Fruit fly (Drosophila melanogaster) whole organism, wandering third instar larva: ENCODE results near the gene CG4022.

Source experiments
- Abd-B ChIP-seq: fragments of >200 bp; optimal IDR thresholded peaks from 2 replicates; lab custom pipeline; 2017; ENCODE audit warnings: missing biosample characterization, missing genetic modification characterization
- CG32264 ChIP-seq: fragments of 200-800 bp; sonication (Bioruptor generic); optimal IDR thresholded peaks from 2 replicates; lab custom pipeline; 2016; ENCODE audit warnings: missing biosample characterization, missing genetic modification characterization
- CG9705 ChIP-seq: fragments of 200-800 bp; sonication (Bioruptor generic); optimal IDR thresholded peaks from 2 replicates; lab custom pipeline; 2018; ENCODE audit warnings: missing biosample characterization, mild to moderate bottlenecking, missing genetic modification characterization
- CrebA ChIP-seq: fragments of 200-800 bp; sonication (Bioruptor generic); optimal IDR thresholded peaks from 2 replicates; lab custom pipeline; 2016; ENCODE audit warnings: missing biosample characterization, mild to moderate bottlenecking, missing genetic modification characterization, borderline replicate concordance
- Dif ChIP-seq: fragments of 200-275, 200-300 bp; sonication (Bioruptor generic); optimal IDR thresholded peaks from 2 replicates; lab custom pipeline; 2018; ENCODE audit warnings: missing biosample characterization, missing genetic modification characterization; ENCODE audit not compliant: partially characterized antibody
- GATAd ChIP-seq: sonication (Bioruptor generic); optimal IDR thresholded peaks from 2 replicates; lab custom pipeline; 2016; ENCODE audit warnings: missing biosample characterization, missing genetic modification characterization
- HLH106 ChIP-seq: fragments of 200-800 bp; optimal IDR thresholded peaks from 3 replicates; lab custom pipeline; 2019; ENCODE audit warnings: missing biosample characterization, mild to moderate bottlenecking, missing genetic modification characterization, moderate library complexity
- Hnf4 ChIP-seq: fragments of 200-800 bp; sonication (Bioruptor generic); optimal IDR thresholded peaks from 2 replicates; lab custom pipeline; 2016; ENCODE audit warnings: missing biosample characterization, mild to moderate bottlenecking, missing genetic modification characterization
- Hr78 ChIP-seq: fragments of >200 bp; optimal IDR thresholded peaks from 2 replicates; lab custom pipeline; 2017; ENCODE audit warnings: missing biosample characterization, missing genetic modification characterization
- Hr83 ChIP-seq: fragments of 200-300 bp; sonication (Bioruptor generic); optimal IDR thresholded peaks from 2 replicates; lab custom pipeline; 2016; ENCODE audit warnings: missing biosample characterization, mild to moderate bottlenecking, missing genetic modification characterization, moderate library complexity; ENCODE audit not compliant: poor library complexity, severe bottlenecking
- Jra ChIP-seq: sonication (Bioruptor generic); optimal IDR thresholded peaks from 2 replicates; lab custom pipeline; 2016; ENCODE audit warnings: missing biosample characterization, missing genetic modification characterization
- Mio ChIP-seq: sonication (Bioruptor generic); optimal IDR thresholded peaks from 2 replicates; lab custom pipeline; 2016; ENCODE audit warnings: missing biosample characterization, missing genetic modification characterization
- Myc ChIP-seq: fragments of >200 bp; optimal IDR thresholded peaks from 2 replicates; lab custom pipeline; 2017
- N ChIP-seq: fragments of >200 bp; optimal IDR thresholded peaks from 2 replicates; lab custom pipeline; 2018; ENCODE audit warnings: missing biosample characterization, missing external identifiers, missing genetic modification characterization
- OdsH ChIP-seq: fragments of 200-800 bp; sonication (Bioruptor generic); optimal IDR thresholded peaks from 2 replicates; lab custom pipeline; 2016; ENCODE audit warnings: missing biosample characterization, mild to moderate bottlenecking, missing genetic modification characterization
- Rel ChIP-seq, 2 experiments: fragments of 200-800 bp; sonication (Bioruptor generic) in 1 of 2; optimal IDR thresholded peaks; 2 replicates in 1 of 2; 3 replicates in 1 of 2; lab custom pipeline; 2016 to 2019; ENCODE audit warnings: mild to moderate bottlenecking in 2 of 2, missing biosample characterization in 2 of 2, missing genetic modification characterization in 2 of 2, moderate library complexity in 1 of 2
- Sp1 ChIP-seq: fragments of 200-800 bp; sonication (Bioruptor generic); optimal IDR thresholded peaks from 3 replicates; lab custom pipeline; 2019; ENCODE audit warnings: missing biosample characterization, mild to moderate bottlenecking, missing genetic modification characterization, moderate library complexity
- Vsx2 ChIP-seq: fragments of 200-300, 225-300 bp; sonication (Bioruptor generic); optimal IDR thresholded peaks from 2 replicates; lab custom pipeline; 2018; ENCODE audit warnings: missing biosample characterization, missing genetic modification characterization; ENCODE audit not compliant: partially characterized antibody
- br ChIP-seq: fragments of 200-800 bp; sonication (Bioruptor generic); optimal IDR thresholded peaks from 2 replicates; lab custom pipeline; 2016; ENCODE audit warnings: missing biosample characterization, missing genetic modification characterization
- brk ChIP-seq: fragments of 200-800 bp; sonication (Bioruptor generic); optimal IDR thresholded peaks from 2 replicates; lab custom pipeline; 2016; ENCODE audit warnings: missing biosample characterization, mild to moderate bottlenecking, missing genetic modification characterization
- dl ChIP-seq, 2 experiments: fragments of 175-275, 200-275 bp in 1 of 2; fragments of 200-275 bp in 1 of 2; sonication (Bioruptor generic); optimal IDR thresholded peaks; lab custom pipeline; 2018; ENCODE audit warnings: mild to moderate bottlenecking in 2 of 2, missing biosample characterization in 2 of 2, missing genetic modification characterization in 2 of 2, moderate library complexity in 2 of 2; ENCODE audit not compliant: partially characterized antibody in 2 of 2, insufficient read depth in 1 of 2
- dmrt93B ChIP-seq: fragments of 200-800 bp; sonication (Bioruptor generic); optimal IDR thresholded peaks from 2 replicates; lab custom pipeline; 2018; ENCODE audit warnings: missing biosample characterization, mild to moderate bottlenecking, missing genetic modification characterization
- dsf ChIP-seq: sonication (Bioruptor generic); optimal IDR thresholded peaks from 2 replicates; lab custom pipeline; 2016; ENCODE audit warnings: missing biosample characterization, missing genetic modification characterization, borderline replicate concordance
- ey ChIP-seq: fragments of 200-800 bp; sonication (Bioruptor generic); optimal IDR thresholded peaks from 2 replicates; lab custom pipeline; 2016; ENCODE audit warnings: missing biosample characterization, missing genetic modification characterization
- foxo ChIP-seq, 2 experiments: fragments of 200-800 bp; sonication (Bioruptor generic); optimal IDR thresholded peaks; 2 replicates in 1 of 2; 3 replicates in 1 of 2; lab custom pipeline; 2016 to 2017; ENCODE audit warnings: missing biosample characterization in 2 of 2, missing genetic modification characterization in 2 of 2
- fru ChIP-seq: fragments of 200-800 bp; sonication (Bioruptor generic); optimal IDR thresholded peaks from 3 replicates; lab custom pipeline; 2016; ENCODE audit warnings: missing biosample characterization, mild to moderate bottlenecking, missing genetic modification characterization
- h ChIP-seq: fragments of 200-800 bp; sonication (Bioruptor generic); optimal IDR thresholded peaks from 3 replicates; lab custom pipeline; 2016; ENCODE audit warnings: missing biosample characterization, mild to moderate bottlenecking, missing genetic modification characterization
- jim ChIP-seq: fragments of 175-275, 200-325 bp; sonication (Bioruptor generic); optimal IDR thresholded peaks from 2 replicates; lab custom pipeline; 2016; ENCODE audit warnings: missing biosample characterization, mild to moderate bottlenecking, missing genetic modification characterization
- lola ChIP-seq: fragments of >200 bp; optimal IDR thresholded peaks from 2 replicates; lab custom pipeline; 2017; ENCODE audit warnings: missing biosample characterization, missing genetic modification characterization
- pan ChIP-seq: fragments of >200 bp; optimal IDR thresholded peaks from 2 replicates; lab custom pipeline; 2017
- psq ChIP-seq: fragments of 200-800 bp; sonication (Bioruptor generic); optimal IDR thresholded peaks from 3 replicates; lab custom pipeline; 2017; ENCODE audit warnings: missing biosample characterization, mild to moderate bottlenecking, missing genetic modification characterization, moderate library complexity
- rgr ChIP-seq: fragments of 200-800 bp; sonication (Bioruptor generic); optimal IDR thresholded peaks from 3 replicates; lab custom pipeline; 2016; ENCODE audit warnings: missing biosample characterization, mild to moderate bottlenecking, missing genetic modification characterization
- sage ChIP-seq: fragments of 200-800 bp; sonication (Bioruptor generic); optimal IDR thresholded peaks from 2 replicates; lab custom pipeline; 2016; ENCODE audit warnings: missing biosample characterization, mild to moderate bottlenecking, missing genetic modification characterization
- sv ChIP-seq: fragments of 200-800 bp; sonication (Bioruptor generic); optimal IDR thresholded peaks from 3 replicates; lab custom pipeline; 2016; ENCODE audit warnings: missing biosample characterization, missing genetic modification characterization
- tai ChIP-seq: sonication (Bioruptor generic); optimal IDR thresholded peaks from 2 replicates; lab custom pipeline; 2016; ENCODE audit warnings: missing biosample characterization, missing genetic modification characterization
- usp ChIP-seq: fragments of >200 bp; optimal IDR thresholded peaks from 2 replicates; lab custom pipeline; 2017; ENCODE audit warnings: missing biosample characterization, missing genetic modification characterization
- woc ChIP-seq: sonication (Bioruptor generic); optimal IDR thresholded peaks from 2 replicates; lab custom pipeline; 2016; ENCODE audit warnings: missing biosample characterization, mild to moderate bottlenecking, missing genetic modification characterization

CG4022 gene

dm6 chr3L:9425838-9426237 is 15.2 kb upstream of the CG4022 start:
- no peak for TF ChIP-seq CrebA (GFP tag; lab: Kevin White, UChicago)
- TF ChIP-seq pan (lab: Kevin White, UChicago) = no peak
- TF ChIP-seq sv (GFP tag; lab: Kevin White, UChicago) = no peak
- no peak for TF ChIP-seq woc (GFP tag; lab: Kevin White, UChicago)
- TF ChIP-seq Jra (GFP tag; lab: Kevin White, UChicago) = no peak

dm6 chr3L:9424528-9424911 is 13.9 kb upstream of the CG4022 start:
- no peak for TF ChIP-seq CG32264
- no peak for TF ChIP-seq Hr83 (GFP tag; lab: Kevin White, UChicago)
- TF ChIP-seq sage (GFP tag; lab: Kevin White, UChicago) = peak; percentile 8
- no peak for TF ChIP-seq h (GFP tag; lab: Kevin White, UChicago)
- TF ChIP-seq psq (GFP tag; lab: Kevin White, UChicago) = no peak
- no peak for TF ChIP-seq dl (GFP tag; optimal IDR thresholded peaks at IDR 0.05; lab: Kevin White, UChicago; ENCODE audit: insufficient read depth in 1 of 2, partially characterized antibody in 2 of 2)
- TF ChIP-seq OdsH (GFP tag; lab: Kevin White, UChicago) = peak; percentile 8
- TF ChIP-seq brk (GFP tag; lab: Kevin White, UChicago) = peak; percentile 62
- no peak for TF ChIP-seq usp
- TF ChIP-seq sv (GFP tag; lab: Kevin White, UChicago) = no peak
- TF ChIP-seq Mio (GFP tag; lab: Kevin White, UChicago) = no peak
- no peak for TF ChIP-seq GATAd
- TF ChIP-seq tai (GFP tag; lab: Kevin White, UChicago) = no peak
- TF ChIP-seq Vsx2 (GFP tag; lab: Kevin White, UChicago) = no peak
- no peak for TF ChIP-seq Abd-B (GFP tag; lab: Kevin White, UChicago)
- peak; percentile 4 for TF ChIP-seq Sp1
- TF ChIP-seq CG9705 (GFP tag; lab: Kevin White, UChicago) = no peak
- no peak for TF ChIP-seq br (GFP tag; lab: Kevin White, UChicago)
- TF ChIP-seq Hr78 (GFP tag; lab: Kevin White, UChicago) = no peak
- TF ChIP-seq foxo (GFP tag; optimal IDR thresholded peaks at IDR 0.05; lab: Kevin White, UChicago) = peak in 1 of 2 experiments; percentile 14

dm6 chr3L:9423757-9424527 is 13.3 kb upstream of the CG4022 start:
- TF ChIP-seq dsf (no peak), ey (no peak), Rel (GFP tag; optimal IDR thresholded peaks at IDR 0.05; lab: Kevin White, UChicago) (no peak), Rel (tag; optimal IDR thresholded peaks at IDR 0.05; lab: Kevin White, UChicago) (peak; percentile 76)

DNA sequence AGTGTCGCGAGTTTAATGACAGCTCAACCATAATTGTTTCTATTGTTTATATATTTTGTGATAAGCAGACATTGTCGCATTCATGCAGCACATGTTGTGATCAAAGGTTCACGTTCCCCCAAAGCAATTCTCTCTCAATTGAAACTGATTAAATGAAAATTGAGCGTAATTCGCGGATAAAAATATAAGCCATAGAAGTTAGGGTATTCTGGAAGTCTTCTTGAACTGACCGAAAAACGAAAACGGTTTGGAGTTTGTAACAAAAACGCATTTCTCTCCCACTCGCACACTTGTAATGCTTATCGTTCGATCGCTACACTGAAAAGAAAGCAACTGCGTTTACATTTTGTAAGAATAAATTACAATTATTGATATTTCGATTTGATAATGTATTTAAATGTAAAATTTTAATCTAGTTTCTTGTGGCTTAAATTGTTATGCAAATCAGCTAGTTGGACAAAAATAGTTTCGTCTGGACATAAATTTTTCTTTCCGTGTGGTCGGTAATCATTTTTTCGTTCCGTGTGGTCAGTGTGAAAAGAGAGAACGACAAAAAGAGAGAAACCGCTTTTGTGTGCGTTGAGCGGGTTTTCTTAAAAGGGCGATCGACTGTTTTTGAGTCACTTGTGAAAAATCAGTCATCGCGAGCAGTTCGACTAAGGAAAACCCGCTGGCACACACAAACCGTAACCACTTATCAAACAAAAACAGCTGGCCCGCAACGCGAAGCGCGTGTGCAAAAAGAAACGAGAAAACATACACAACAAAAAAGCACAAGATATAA is 12.2 kb upstream of the CG4022 start, which contains the start of gene aay:
Gene aay (plus strand): TSS at position 618 of the 784 bp plus-strand sequence.
- TF ChIP-seq psq (GFP tag; lab: Kevin White, UChicago) (peak; percentile 97), dmrt93B (peak; percentile 95), Mio (GFP tag; lab: Kevin White, UChicago) (peak; percentile 76), h (GFP tag; lab: Kevin White, UChicago) (peak; percentile 99), Sp1 (peak; percentile 98), Dif (GFP tag; lab: Kevin White, UChicago) (no peak), Hnf4 (GFP tag; lab: Kevin White, UChicago) (peak; percentile 96), fru (GFP tag; lab: Kevin White, UChicago) (peak; percentile 99), Abd-B (GFP tag; lab: Kevin White, UChicago) (no peak), usp (no peak), Hr78 (GFP tag; lab: Kevin White, UChicago) (no peak), brk (GFP tag; lab: Kevin White, UChicago) (peak; percentile 95), dsf (peak; percentile 93), tai (GFP tag; lab: Kevin White, UChicago) (peak; percentile 92), CG9705 (GFP tag; lab: Kevin White, UChicago) (peak; percentile 95), jim (GFP tag; lab: Kevin White, UChicago) (no peak), CG32264 (peak; percentile 98), foxo (GFP tag; optimal IDR thresholded peaks at IDR 0.05; lab: Kevin White, UChicago) (peak; percentile 94 to 99), rgr (GFP tag; lab: Kevin White, UChicago) (peak; percentile 99), ey (peak; percentile 98), sv (GFP tag; lab: Kevin White, UChicago) (peak; percentile 98), sage (GFP tag; lab: Kevin White, UChicago) (peak; percentile 97), HLH106 (tag; lab: Kevin White, UChicago) (peak; percentile 98), OdsH (GFP tag; lab: Kevin White, UChicago) (peak; percentile 98), lola (GFP tag; lab: Kevin White, UChicago) (no peak), N (GFP tag; lab: Kevin White, UChicago) (no peak), br (GFP tag; lab: Kevin White, UChicago) (peak; percentile 99), woc (GFP tag; lab: Kevin White, UChicago) (peak; percentile 95), CrebA (GFP tag; lab: Kevin White, UChicago) (no peak), pan (lab: Kevin White, UChicago) (no peak), Rel (GFP tag; optimal IDR thresholded peaks at IDR 0.05; lab: Kevin White, UChicago) (peak; percentile 96), Rel (tag; optimal IDR thresholded peaks at IDR 0.05; lab: Kevin White, UChicago) (peak; percentile 82), Myc (lab: Kevin White, UChicago) (no peak)
